Worm (Caenorhabditis elegans) whole organism, late embryonic: ENCODE results near the gene T12B3.3.

Experiments used
- K09A11.1 ChIP-seq: sonication (generic microtip); optimal IDR thresholded peaks from 2 replicates; lab custom pipeline; 2017; ENCODE audit warnings: antibody characterized with exemption, mild to moderate bottlenecking, missing genetic modification characterization, missing compliant biosample characterization; ENCODE audit not compliant: insufficient read depth
- T23F11.4 ChIP-seq: fragments of 200-800 bp; sonication (Bioruptor generic); optimal IDR thresholded peaks from 2 replicates; lab custom pipeline; 2018; ENCODE audit warnings: mild to moderate bottlenecking, missing genetic modification characterization, missing compliant biosample characterization
- Y22D7AL.16 ChIP-seq: sonication (generic microtip); optimal IDR thresholded peaks from 2 replicates; lab custom pipeline; 2016; ENCODE audit warnings: missing genetic modification characterization, missing compliant biosample characterization
- ceh-18 ChIP-seq: sonication (generic microtip); optimal IDR thresholded peaks from 2 replicates; lab custom pipeline; 2016; ENCODE audit warnings: missing genetic modification characterization, missing compliant biosample characterization
- ceh-2 ChIP-seq: sonication (generic microtip); optimal IDR thresholded peaks from 2 replicates; lab custom pipeline; 2016; ENCODE audit warnings: missing genotype, missing genetic modification characterization, missing compliant biosample characterization
- ceh-24 ChIP-seq: sonication (generic microtip); optimal IDR thresholded peaks from 2 replicates; lab custom pipeline; 2016; ENCODE audit warnings: mild to moderate bottlenecking, missing genetic modification characterization, missing compliant biosample characterization
- ceh-30 ChIP-seq: fragments of 150-350 bp; optimal IDR thresholded peaks from 2 replicates; lab custom pipeline; 2014; ENCODE audit warnings: missing biosample characterization, missing genetic modification characterization
- ceh-31 ChIP-seq: sonication (generic microtip); optimal IDR thresholded peaks from 2 replicates; lab custom pipeline; 2016; ENCODE audit warnings: missing genetic modification characterization, missing compliant biosample characterization
- ceh-34 ChIP-seq: sonication (generic microtip); optimal IDR thresholded peaks from 2 replicates; lab custom pipeline; 2016; ENCODE audit warnings: mild to moderate bottlenecking, missing genetic modification characterization, missing compliant biosample characterization
- ceh-45 ChIP-seq: fragments of 200-800 bp; sonication (Bioruptor generic); IDR thresholded peaks from 2 replicates; pipeline ENCODE4 v1.3.6; 2022; ENCODE audit warnings: missing genetic modification reagents, missing genetic modification characterization, missing compliant biosample characterization
- ceh-6 ChIP-seq: fragments of 200-800 bp; sonication (Bioruptor generic); optimal IDR thresholded peaks from 2 replicates; lab custom pipeline; 2018; ENCODE audit warnings: mild to moderate bottlenecking, missing genetic modification characterization, missing compliant biosample characterization
- ceh-9 ChIP-seq: sonication (generic microtip); optimal IDR thresholded peaks from 2 replicates; lab custom pipeline; 2016; ENCODE audit warnings: mild to moderate bottlenecking, missing genetic modification characterization, inconsistent platforms, missing compliant biosample characterization
- che-1 ChIP-seq: sonication (generic microtip); optimal IDR thresholded peaks from 2 replicates; lab custom pipeline; 2016; ENCODE audit warnings: mild to moderate bottlenecking, missing genetic modification characterization, missing compliant biosample characterization
- dve-1 ChIP-seq: sonication (generic microtip); optimal IDR thresholded peaks from 2 replicates; lab custom pipeline; 2017; ENCODE audit warnings: antibody characterized with exemption, mild to moderate bottlenecking, missing genetic modification characterization, missing compliant biosample characterization
- elt-2 ChIP-seq: sonication (generic microtip); optimal IDR thresholded peaks from 2 replicates; lab custom pipeline; 2016; ENCODE audit warnings: missing genetic modification reagents, missing genetic modification characterization, missing compliant biosample characterization
- fkh-10 ChIP-seq: fragments of 150-350 bp; optimal IDR thresholded peaks from 2 replicates; lab custom pipeline; 2014; ENCODE audit warnings: missing biosample characterization, missing genetic modification reagents, missing genetic modification characterization
- fkh-6 ChIP-seq: sonication (generic microtip); optimal IDR thresholded peaks from 2 replicates; lab custom pipeline; 2016; ENCODE audit warnings: missing genetic modification characterization, missing compliant biosample characterization
- hlh-30 ChIP-seq: sonication (generic microtip); optimal IDR thresholded peaks from 2 replicates; lab custom pipeline; 2017; ENCODE audit warnings: antibody characterized with exemption, missing genetic modification characterization, missing compliant biosample characterization; ENCODE audit not compliant: insufficient read depth
- lim-6 ChIP-seq: sonication (generic microtip); optimal IDR thresholded peaks from 2 replicates; lab custom pipeline; 2016; ENCODE audit warnings: missing genetic modification characterization, missing compliant biosample characterization
- lin-11 ChIP-seq: fragments of 200-800 bp; sonication (Bioruptor generic); optimal IDR thresholded peaks from 2 replicates; lab custom pipeline; 2018; ENCODE audit warnings: mild to moderate bottlenecking, missing genetic modification characterization, missing compliant biosample characterization
- nfya-1 ChIP-seq: sonication (generic microtip); optimal IDR thresholded peaks from 2 replicates; lab custom pipeline; 2017; ENCODE audit warnings: missing genetic modification characterization, mild to moderate bottlenecking, missing compliant biosample characterization, antibody characterized with exemption, moderate library complexity
- npax-4 ChIP-seq: sonication (generic microtip); optimal IDR thresholded peaks from 2 replicates; lab custom pipeline; 2016; ENCODE audit warnings: missing genetic modification characterization, missing compliant biosample characterization
- odd-2 ChIP-seq: sonication (generic microtip); optimal IDR thresholded peaks from 2 replicates; lab custom pipeline; 2017; ENCODE audit warnings: antibody characterized with exemption, mild to moderate bottlenecking, missing genetic modification characterization, missing compliant biosample characterization
- pat-9 ChIP-seq: fragments of 200-800 bp; sonication (Bioruptor generic); optimal IDR thresholded peaks from 2 replicates; lab custom pipeline; 2018; ENCODE audit warnings: mild to moderate bottlenecking, missing genetic modification characterization, moderate library complexity, missing compliant biosample characterization
- pax-1 ChIP-seq: fragments of 150-350 bp; optimal IDR thresholded peaks from 2 replicates; lab custom pipeline; 2014; ENCODE audit warnings: missing biosample characterization, missing genetic modification characterization
- pha-2 ChIP-seq: sonication (generic microtip); optimal IDR thresholded peaks from 2 replicates; lab custom pipeline; 2017; ENCODE audit warnings: mild to moderate bottlenecking, missing genetic modification characterization, missing compliant biosample characterization
- pqm-1 ChIP-seq: sonication (generic microtip); optimal IDR thresholded peaks from 2 replicates; lab custom pipeline; 2016; ENCODE audit warnings: missing genetic modification characterization, missing compliant biosample characterization
- pros-1 ChIP-seq: fragments of 150-350 bp; optimal IDR thresholded peaks from 2 replicates; lab custom pipeline; 2014; ENCODE audit warnings: missing biosample characterization, missing genetic modification reagents, missing genetic modification characterization
- rnt-1 ChIP-seq: sonication (generic microtip); optimal IDR thresholded peaks from 2 replicates; lab custom pipeline; 2016; ENCODE audit warnings: missing genetic modification characterization, missing compliant biosample characterization
- sox-2 ChIP-seq: fragments of 200-800 bp; sonication (Bioruptor generic); IDR thresholded peaks from 2 replicates; pipeline ENCODE4 v1.3.6; 2022; ENCODE audit warnings: missing genetic modification reagents, missing genetic modification characterization, missing compliant biosample characterization
- sox-4 ChIP-seq: sonication (generic microtip); optimal IDR thresholded peaks from 2 replicates; lab custom pipeline; 2017; ENCODE audit warnings: mild to moderate bottlenecking, missing genetic modification characterization, inconsistent platforms, missing compliant biosample characterization
- unc-42 ChIP-seq: sonication (generic microtip); optimal IDR thresholded peaks from 2 replicates; lab custom pipeline; 2016; ENCODE audit warnings: missing genotype, missing genetic modification characterization, missing compliant biosample characterization
- unc-55 ChIP-seq: sonication (generic microtip); optimal IDR thresholded peaks from 2 replicates; lab custom pipeline; 2017; ENCODE audit warnings: missing biosample characterization, missing genetic modification reagents, missing genetic modification characterization
- unc-86 ChIP-seq: sonication (generic microtip); optimal IDR thresholded peaks from 2 replicates; lab custom pipeline; 2016; ENCODE audit warnings: missing genetic modification characterization, missing compliant biosample characterization

T12B3.3 gene

ce11 chrIV:7420913-7421312 is 46.0 kb downstream of the T12B3.3 start, which contains the start of gene srtx-1:
Gene srtx-1, plus strand, starts transcription at chrIV:7421213.
- TF ChIP-seq sox-2 (GFP tag; lab: Robert Waterston, UW) = no peak
- TF ChIP-seq ceh-24 (tag; lab: Kevin White, UChicago) = no peak
- no peak for TF ChIP-seq ceh-45 (GFP tag; lab: Robert Waterston, UW)
- TF ChIP-seq Y22D7AL.16 (tag; lab: Kevin White, UChicago) = no peak
- no peak for TF ChIP-seq ceh-34 (tag; lab: Kevin White, UChicago)
- TF ChIP-seq ceh-9 = no peak
- TF ChIP-seq ceh-31 = no peak
- no peak for TF ChIP-seq ceh-6 (GFP tag; lab: Kevin White, UChicago)
- no peak for TF ChIP-seq fkh-6
- no peak for TF ChIP-seq ceh-18
- no peak for TF ChIP-seq pat-9 (tag; lab: Kevin White, UChicago)
- no peak for TF ChIP-seq nfya-1 (tag; lab: Kevin White, UChicago)
- no peak for TF ChIP-seq che-1 (tag; lab: Kevin White, UChicago)
- no peak for TF ChIP-seq unc-42 (tag; lab: Kevin White, UChicago)
- TF ChIP-seq lin-11 (tag; lab: Kevin White, UChicago) = no peak
- TF ChIP-seq ceh-30 (tag; lab: Kevin White, UChicago) = no peak
- TF ChIP-seq, all 69 proteins: peak for 0

ce11 chrIV:7424198-7424597 is 49.3 kb downstream of the T12B3.3 start, which contains the start of gene unc-82:
Gene unc-82, plus strand, starts transcription at chrIV:7424498.
- TF ChIP-seq dve-1 (tag; lab: Kevin White, UChicago) (no peak), rnt-1 (tag; lab: Kevin White, UChicago) (no peak), fkh-6 (no peak), ceh-2 (tag; lab: Kevin White, UChicago) (no peak), fkh-10 (GFP tag; lab: Kevin White, UChicago) (no peak), pha-2 (no peak), K09A11.1 (tag; lab: Kevin White, UChicago) (no peak), hlh-30 (tag; lab: Kevin White, UChicago) (no peak), ceh-30 (tag; lab: Kevin White, UChicago) (no peak), T23F11.4 (GFP tag; lab: Kevin White, UChicago) (no peak), odd-2 (tag; lab: Kevin White, UChicago) (no peak), pros-1 (tag; lab: Kevin White, UChicago) (no peak)

ce11 chrIV:7426055-7426454 is 51.1 kb downstream of the T12B3.3 start:
- TF ChIP-seq sox-4 (tag; lab: Kevin White, UChicago) = no peak
- TF ChIP-seq ceh-2 (tag; lab: Kevin White, UChicago) = no peak
- TF ChIP-seq unc-86 (tag; lab: Kevin White, UChicago) = no peak
- no peak for TF ChIP-seq sox-2 (GFP tag; lab: Robert Waterston, UW)
- no peak for TF ChIP-seq che-1 (tag; lab: Kevin White, UChicago)
- peak; percentile 51 for TF ChIP-seq rnt-1 (tag; lab: Kevin White, UChicago)
- no peak for TF ChIP-seq elt-2
- no peak for TF ChIP-seq lim-6 (tag; lab: Kevin White, UChicago)
- TF ChIP-seq unc-55 = peak; percentile 73
- no peak for TF ChIP-seq ceh-34 (tag; lab: Kevin White, UChicago)
- peak; percentile 87 for TF ChIP-seq ceh-18
- no peak for TF ChIP-seq odd-2 (tag; lab: Kevin White, UChicago)
- no peak for TF ChIP-seq npax-4
- TF ChIP-seq pax-1 = no peak
- no peak for TF ChIP-seq pqm-1 (tag; lab: Kevin White, UChicago)
- no peak for TF ChIP-seq fkh-6
- no peak for TF ChIP-seq nfya-1 (tag; lab: Kevin White, UChicago)
